Fruit fly (Drosophila melanogaster) whole organism, pupa: ENCODE data around the gene trio.
A peak's percentile ranks its signal among the peaks of the same experiment; 100 is the strongest.

Experiments used
- CG14655 ChIP-seq: fragments of 200-800 bp; sonication (Bioruptor generic); optimal IDR thresholded peaks from 3 replicates; lab custom pipeline; 2017; ENCODE audit warnings: mild to moderate bottlenecking, missing biosample characterization, missing genetic modification reagents, missing genetic modification characterization
- CG32121 ChIP-seq: fragments of 200-800 bp; sonication (Bioruptor generic); IDR thresholded peaks from 2 replicates; pipeline ENCODE4 v1.3.6; 2022; ENCODE audit warnings: missing biosample characterization, missing genetic modification characterization
- CG34367 ChIP-seq: fragments of 200-800 bp; sonication (Bioruptor generic); optimal IDR thresholded peaks from 2 replicates; lab custom pipeline; 2018; ENCODE audit warnings: missing biosample characterization, mild to moderate bottlenecking, missing genetic modification characterization
- CG4496 ChIP-seq: fragments of 200-800 bp; sonication (Bioruptor generic); IDR thresholded peaks from 3 replicates; pipeline ENCODE4 v1.3.6; 2022; ENCODE audit warnings: missing biosample characterization, missing genetic modification characterization
- CG9948 ChIP-seq: fragments of 200-800 bp; sonication (Bioruptor generic); optimal IDR thresholded peaks from 2 replicates; lab custom pipeline; 2018; ENCODE audit warnings: missing biosample characterization, mild to moderate bottlenecking, missing genetic modification characterization, moderate library complexity
- Pif1B ChIP-seq: fragments of 200-800 bp; sonication (Bioruptor generic); optimal IDR thresholded peaks from 3 replicates; lab custom pipeline; 2016; ENCODE audit warnings: missing biosample characterization, missing genetic modification characterization
- fd96Ca ChIP-seq: fragments of 200-800 bp; sonication (Bioruptor generic); IDR thresholded peaks from 3 replicates; pipeline ENCODE4 v1.3.6; 2022; ENCODE audit warnings: missing biosample characterization, missing genetic modification characterization

DNA sequence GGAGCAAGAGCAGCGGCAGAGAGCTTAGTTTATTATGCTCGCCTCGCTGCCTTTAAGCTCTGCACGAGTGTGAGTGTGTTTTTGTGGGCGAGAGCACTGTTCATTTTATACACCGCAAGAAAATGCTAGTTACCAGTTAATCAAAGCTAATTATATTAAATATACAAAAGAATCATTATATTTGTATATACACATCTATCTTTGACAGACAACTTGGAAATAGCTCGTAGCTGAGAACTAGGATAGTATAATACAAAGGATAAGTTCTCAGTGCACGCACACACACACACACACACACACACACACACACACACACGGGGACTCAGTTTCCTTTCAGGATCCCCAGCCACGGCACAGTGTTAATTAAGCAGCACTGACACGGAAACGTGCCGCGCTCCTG lies 23.7 kb downstream of the trio start:
- TF ChIP-seq fd96Ca (GFP tag; lab: Robert Waterston, UW) (peak; percentile 46; the same call in 1 of the 3 replicates), CG32121 (GFP tag; lab: Robert Waterston, UW) (no peak), Pif1B (GFP tag; lab: Kevin White, UChicago) (no peak), CG9948 (tag; lab: Kevin White, UChicago) (no peak), CG4496 (GFP tag; lab: Robert Waterston, UW) (peak; percentile 50; the same call in 1 of the 3 replicates), CG34367 (tag; lab: Kevin White, UChicago) (no peak), CG14655 (GFP tag; lab: Kevin White, UChicago) (peak; percentile 28)
